Fruit fly (Drosophila melanogaster) whole organism, wandering third instar larva: ENCODE measurements around the gene Ubc4.

Experiments
- CG32264 ChIP-seq: fragments of 200-800 bp; sonication (Bioruptor generic); optimal IDR thresholded peaks from 2 replicates; lab custom pipeline; 2016; ENCODE audit warnings: missing biosample characterization, missing genetic modification characterization
- CG9705 ChIP-seq: fragments of 200-800 bp; sonication (Bioruptor generic); optimal IDR thresholded peaks from 2 replicates; lab custom pipeline; 2018; ENCODE audit warnings: missing biosample characterization, mild to moderate bottlenecking, missing genetic modification characterization
- CrebA ChIP-seq: fragments of 200-800 bp; sonication (Bioruptor generic); optimal IDR thresholded peaks from 2 replicates; lab custom pipeline; 2016; ENCODE audit warnings: missing biosample characterization, mild to moderate bottlenecking, missing genetic modification characterization, borderline replicate concordance
- Dfd ChIP-seq: fragments of >200 bp; optimal IDR thresholded peaks from 2 replicates; lab custom pipeline; 2017; ENCODE audit warnings: missing biosample characterization, missing genetic modification characterization
- Dif ChIP-seq: fragments of 200-275, 200-300 bp; sonication (Bioruptor generic); optimal IDR thresholded peaks from 2 replicates; lab custom pipeline; 2018; ENCODE audit warnings: missing biosample characterization, missing genetic modification characterization; ENCODE audit not compliant: partially characterized antibody
- GATAd ChIP-seq: sonication (Bioruptor generic); optimal IDR thresholded peaks from 2 replicates; lab custom pipeline; 2016; ENCODE audit warnings: missing biosample characterization, missing genetic modification characterization
- HLH106 ChIP-seq: fragments of 200-800 bp; optimal IDR thresholded peaks from 3 replicates; lab custom pipeline; 2019; ENCODE audit warnings: missing biosample characterization, mild to moderate bottlenecking, missing genetic modification characterization, moderate library complexity
- Hnf4 ChIP-seq: fragments of 200-800 bp; sonication (Bioruptor generic); optimal IDR thresholded peaks from 2 replicates; lab custom pipeline; 2016; ENCODE audit warnings: missing biosample characterization, mild to moderate bottlenecking, missing genetic modification characterization
- Hr78 ChIP-seq: fragments of >200 bp; optimal IDR thresholded peaks from 2 replicates; lab custom pipeline; 2017; ENCODE audit warnings: missing biosample characterization, missing genetic modification characterization
- Hr83 ChIP-seq: fragments of 200-300 bp; sonication (Bioruptor generic); optimal IDR thresholded peaks from 2 replicates; lab custom pipeline; 2016; ENCODE audit warnings: missing biosample characterization, mild to moderate bottlenecking, missing genetic modification characterization, moderate library complexity; ENCODE audit not compliant: poor library complexity, severe bottlenecking
- Jra ChIP-seq: sonication (Bioruptor generic); optimal IDR thresholded peaks from 2 replicates; lab custom pipeline; 2016; ENCODE audit warnings: missing biosample characterization, missing genetic modification characterization
- Myc ChIP-seq: fragments of >200 bp; optimal IDR thresholded peaks from 2 replicates; lab custom pipeline; 2017
- OdsH ChIP-seq: fragments of 200-800 bp; sonication (Bioruptor generic); optimal IDR thresholded peaks from 2 replicates; lab custom pipeline; 2016; ENCODE audit warnings: missing biosample characterization, mild to moderate bottlenecking, missing genetic modification characterization
- Rel ChIP-seq, 2 experiments: fragments of 200-800 bp; sonication (Bioruptor generic) in 1 of 2; optimal IDR thresholded peaks; 2 replicates in 1 of 2; 3 replicates in 1 of 2; lab custom pipeline; 2016 to 2019; ENCODE audit warnings: mild to moderate bottlenecking in 2 of 2, missing biosample characterization in 2 of 2, missing genetic modification characterization in 2 of 2, moderate library complexity in 1 of 2
- Sp1 ChIP-seq: fragments of 200-800 bp; sonication (Bioruptor generic); optimal IDR thresholded peaks from 3 replicates; lab custom pipeline; 2019; ENCODE audit warnings: missing biosample characterization, mild to moderate bottlenecking, missing genetic modification characterization, moderate library complexity
- Vsx2 ChIP-seq: fragments of 200-300, 225-300 bp; sonication (Bioruptor generic); optimal IDR thresholded peaks from 2 replicates; lab custom pipeline; 2018; ENCODE audit warnings: missing biosample characterization, missing genetic modification characterization; ENCODE audit not compliant: partially characterized antibody
- br ChIP-seq: fragments of 200-800 bp; sonication (Bioruptor generic); optimal IDR thresholded peaks from 2 replicates; lab custom pipeline; 2016; ENCODE audit warnings: missing biosample characterization, missing genetic modification characterization
- brk ChIP-seq: fragments of 200-800 bp; sonication (Bioruptor generic); optimal IDR thresholded peaks from 2 replicates; lab custom pipeline; 2016; ENCODE audit warnings: missing biosample characterization, mild to moderate bottlenecking, missing genetic modification characterization
- dl ChIP-seq, 2 experiments: fragments of 175-275, 200-275 bp in 1 of 2; fragments of 200-275 bp in 1 of 2; sonication (Bioruptor generic); optimal IDR thresholded peaks; lab custom pipeline; 2018; ENCODE audit warnings: mild to moderate bottlenecking in 2 of 2, missing biosample characterization in 2 of 2, missing genetic modification characterization in 2 of 2, moderate library complexity in 2 of 2; ENCODE audit not compliant: partially characterized antibody in 2 of 2, insufficient read depth in 1 of 2
- dmrt93B ChIP-seq: fragments of 200-800 bp; sonication (Bioruptor generic); optimal IDR thresholded peaks from 2 replicates; lab custom pipeline; 2018; ENCODE audit warnings: missing biosample characterization, mild to moderate bottlenecking, missing genetic modification characterization
- dsf ChIP-seq: sonication (Bioruptor generic); optimal IDR thresholded peaks from 2 replicates; lab custom pipeline; 2016; ENCODE audit warnings: missing biosample characterization, missing genetic modification characterization, borderline replicate concordance
- ey ChIP-seq: fragments of 200-800 bp; sonication (Bioruptor generic); optimal IDR thresholded peaks from 2 replicates; lab custom pipeline; 2016; ENCODE audit warnings: missing biosample characterization, missing genetic modification characterization
- foxo ChIP-seq, 2 experiments: fragments of 200-800 bp; sonication (Bioruptor generic); optimal IDR thresholded peaks; 2 replicates in 1 of 2; 3 replicates in 1 of 2; lab custom pipeline; 2016 to 2017; ENCODE audit warnings: missing biosample characterization in 2 of 2, missing genetic modification characterization in 2 of 2
- fru ChIP-seq: fragments of 200-800 bp; sonication (Bioruptor generic); optimal IDR thresholded peaks from 3 replicates; lab custom pipeline; 2016; ENCODE audit warnings: missing biosample characterization, mild to moderate bottlenecking, missing genetic modification characterization
- h ChIP-seq: fragments of 200-800 bp; sonication (Bioruptor generic); optimal IDR thresholded peaks from 3 replicates; lab custom pipeline; 2016; ENCODE audit warnings: missing biosample characterization, mild to moderate bottlenecking, missing genetic modification characterization
- lola ChIP-seq: fragments of >200 bp; optimal IDR thresholded peaks from 2 replicates; lab custom pipeline; 2017; ENCODE audit warnings: missing biosample characterization, missing genetic modification characterization
- pan ChIP-seq: fragments of >200 bp; optimal IDR thresholded peaks from 2 replicates; lab custom pipeline; 2017
- psq ChIP-seq: fragments of 200-800 bp; sonication (Bioruptor generic); optimal IDR thresholded peaks from 3 replicates; lab custom pipeline; 2017; ENCODE audit warnings: missing biosample characterization, mild to moderate bottlenecking, missing genetic modification characterization, moderate library complexity
- rgr ChIP-seq: fragments of 200-800 bp; sonication (Bioruptor generic); optimal IDR thresholded peaks from 3 replicates; lab custom pipeline; 2016; ENCODE audit warnings: missing biosample characterization, mild to moderate bottlenecking, missing genetic modification characterization
- sage ChIP-seq: fragments of 200-800 bp; sonication (Bioruptor generic); optimal IDR thresholded peaks from 2 replicates; lab custom pipeline; 2016; ENCODE audit warnings: missing biosample characterization, mild to moderate bottlenecking, missing genetic modification characterization
- tai ChIP-seq: sonication (Bioruptor generic); optimal IDR thresholded peaks from 2 replicates; lab custom pipeline; 2016; ENCODE audit warnings: missing biosample characterization, missing genetic modification characterization
- usp ChIP-seq: fragments of >200 bp; optimal IDR thresholded peaks from 2 replicates; lab custom pipeline; 2017; ENCODE audit warnings: missing biosample characterization, missing genetic modification characterization
- woc ChIP-seq: sonication (Bioruptor generic); optimal IDR thresholded peaks from 2 replicates; lab custom pipeline; 2016; ENCODE audit warnings: missing biosample characterization, mild to moderate bottlenecking, missing genetic modification characterization

Gene Ubc4

dm6 chr3L:9689809-9690208, 8.3 kb upstream of the Ubc4 start:
- TF ChIP-seq woc = no peak
- no peak for TF ChIP-seq Myc (lab: Kevin White, UChicago)
- TF ChIP-seq Dfd = peak; percentile 10

dm6 chr3L:9690798-9691475, 7.2 kb upstream of the Ubc4 start:
- peak; percentile 45 for TF ChIP-seq ey (GFP tag; lab: Kevin White, UChicago)
- peak; percentile 40 for TF ChIP-seq OdsH
- peak; percentile 58 for TF ChIP-seq fru (GFP tag; lab: Kevin White, UChicago)
- TF ChIP-seq foxo (GFP tag; optimal IDR thresholded peaks at IDR 0.05; lab: Kevin White, UChicago) = peak in 1 of 2 experiments; percentile 63
- TF ChIP-seq Dif (GFP tag; lab: Kevin White, UChicago) = no peak
- no peak for TF ChIP-seq woc
- TF ChIP-seq CG9705 (GFP tag; lab: Kevin White, UChicago) = no peak
- TF ChIP-seq Hr78 = no peak
- no peak for TF ChIP-seq Myc (lab: Kevin White, UChicago)
- TF ChIP-seq Rel (GFP tag; optimal IDR thresholded peaks at IDR 0.05; lab: Kevin White, UChicago) = no peak
- TF ChIP-seq Rel (tag; optimal IDR thresholded peaks at IDR 0.05; lab: Kevin White, UChicago) = no peak
- no peak for TF ChIP-seq CG32264 (GFP tag; lab: Kevin White, UChicago)
- TF ChIP-seq Jra (GFP tag; lab: Kevin White, UChicago) = no peak
- no peak for TF ChIP-seq Hr83 (GFP tag; lab: Kevin White, UChicago)
- peak; percentile 41 for TF ChIP-seq tai
- no peak for TF ChIP-seq sage (GFP tag; lab: Kevin White, UChicago)
- peak; percentile 61 for TF ChIP-seq h (GFP tag; lab: Kevin White, UChicago)
- peak; percentile 38 for TF ChIP-seq Hnf4 (GFP tag; lab: Kevin White, UChicago)
- TF ChIP-seq HLH106 (tag; lab: Kevin White, UChicago) = peak; percentile 41
- no peak for TF ChIP-seq CrebA (GFP tag; lab: Kevin White, UChicago)
- peak; percentile 39 for TF ChIP-seq psq (GFP tag; lab: Kevin White, UChicago)
- peak; percentile 24 for TF ChIP-seq Sp1 (GFP tag; lab: Kevin White, UChicago)
- no peak for TF ChIP-seq GATAd (GFP tag; lab: Kevin White, UChicago)
- TF ChIP-seq lola (GFP tag; lab: Kevin White, UChicago) = no peak
- TF ChIP-seq br (GFP tag; lab: Kevin White, UChicago) = no peak
- no peak for TF ChIP-seq pan
- TF ChIP-seq Dfd = peak; percentile 22
- peak; percentile 11 for TF ChIP-seq brk (GFP tag; lab: Kevin White, UChicago)
- peak; percentile 46 for TF ChIP-seq rgr

DNA sequence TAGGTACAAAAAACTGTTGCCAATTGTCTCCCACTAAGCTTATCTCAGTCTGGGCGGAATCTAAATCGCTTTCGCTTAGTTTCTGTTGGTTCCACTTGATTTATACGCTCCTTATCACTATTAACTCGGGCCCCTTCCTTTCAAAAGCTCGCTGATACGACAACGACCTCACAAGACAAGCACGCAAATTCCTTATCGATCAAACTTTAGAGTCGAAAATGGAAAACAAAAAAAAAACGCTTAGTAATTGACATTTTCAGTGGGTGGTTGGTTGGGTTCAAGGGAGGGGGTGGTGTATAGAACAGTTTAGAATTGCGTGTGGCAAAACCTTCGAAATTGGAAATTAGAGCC, 6.7 kb upstream of the Ubc4 start:
- TF ChIP-seq woc (no peak), Sp1 (GFP tag; lab: Kevin White, UChicago) (no peak), HLH106 (tag; lab: Kevin White, UChicago) (no peak), dsf (GFP tag; lab: Kevin White, UChicago) (no peak), usp (GFP tag; lab: Kevin White, UChicago) (no peak), GATAd (GFP tag; lab: Kevin White, UChicago) (no peak), tai (no peak), rgr (no peak), Dif (GFP tag; lab: Kevin White, UChicago) (no peak), OdsH (no peak), pan (no peak), dmrt93B (GFP tag; lab: Kevin White, UChicago) (no peak), br (GFP tag; lab: Kevin White, UChicago) (no peak), foxo (GFP tag; optimal IDR thresholded peaks at IDR 0.05; lab: Kevin White, UChicago) (no peak), Myc (lab: Kevin White, UChicago) (no peak), Jra (GFP tag; lab: Kevin White, UChicago) (no peak), sage (GFP tag; lab: Kevin White, UChicago) (no peak), h (GFP tag; lab: Kevin White, UChicago) (no peak)
- TF ChIP-seq, all 38 proteins: peak for 0

dm6 chr3L:9692234-9692891, 5.8 kb upstream of the Ubc4 start:
- peak; percentile 98 for TF ChIP-seq Dif (GFP tag; lab: Kevin White, UChicago)
- peak; percentile 82 for TF ChIP-seq Vsx2 (GFP tag; lab: Kevin White, UChicago)
- no peak for TF ChIP-seq GATAd (GFP tag; lab: Kevin White, UChicago)
- TF ChIP-seq CrebA (GFP tag; lab: Kevin White, UChicago) = peak; percentile 54
- no peak for TF ChIP-seq Dfd
- TF ChIP-seq Hr83 (GFP tag; lab: Kevin White, UChicago) = peak; percentile 75
- TF ChIP-seq rgr = no peak
- peak; percentile 94 to 97 for TF ChIP-seq dl (GFP tag; optimal IDR thresholded peaks at IDR 0.05; lab: Kevin White, UChicago; ENCODE audit: insufficient read depth in 1 of 2, partially characterized antibody in 2 of 2)
- TF ChIP-seq Sp1 (GFP tag; lab: Kevin White, UChicago) = no peak
